Worm (Caenorhabditis elegans) whole organism, L4 larva: ENCODE data around the gene C30G12.1.

ENCODE experiments used
- T20F7.1 ChIP-seq: fragments of 200-800 bp; sonication (Bioruptor generic); optimal IDR thresholded peaks from 2 replicates; lab custom pipeline; 2018; ENCODE audit warnings: mild to moderate bottlenecking, missing genetic modification characterization, missing compliant biosample characterization
- ceh-28 ChIP-seq: fragments of 150-350 bp; optimal IDR thresholded peaks from 2 replicates; lab custom pipeline; 2014; ENCODE audit warnings: missing biosample characterization, missing genetic modification reagents, missing genetic modification characterization
- ceh-82 ChIP-seq: sonication (generic microtip); optimal IDR thresholded peaks from 2 replicates; lab custom pipeline; 2017; ENCODE audit warnings: missing biosample characterization, missing genetic modification characterization
- cey-2 ChIP-seq: sonication (generic microtip); optimal IDR thresholded peaks from 3 replicates; lab custom pipeline; 2017; ENCODE audit warnings: missing genetic modification characterization, mild to moderate bottlenecking, missing compliant biosample characterization, antibody characterized with exemption, borderline replicate concordance; ENCODE audit not compliant: insufficient read depth
- dve-1 ChIP-seq: sonication (generic microtip); optimal IDR thresholded peaks from 2 replicates; lab custom pipeline; 2017; ENCODE audit warnings: antibody characterized with exemption, mild to moderate bottlenecking, missing genetic modification characterization, missing compliant biosample characterization; ENCODE audit not compliant: insufficient read depth
- fkh-10 ChIP-seq: fragments of 150-350 bp; optimal IDR thresholded peaks from 2 replicates; lab custom pipeline; 2014; ENCODE audit warnings: missing biosample characterization, missing genetic modification reagents, missing genetic modification characterization
- lsy-2 ChIP-seq, 2 experiments: fragments of 150-350 bp in 1 of 2; sonication (generic microtip) in 1 of 2; optimal IDR thresholded peaks; 2 replicates each; lab custom pipeline; 2014 to 2017; ENCODE audit warnings: missing biosample characterization in 2 of 2, missing genetic modification characterization in 2 of 2
- madf-9 ChIP-seq: fragments of 200-800 bp; sonication (Bioruptor generic); conservative IDR thresholded peaks from 2 replicates; pipeline ENCODE4 v1.3.6; 2022; ENCODE audit warnings: missing genetic modification reagents, missing genetic modification characterization, missing compliant biosample characterization
- mxl-3 ChIP-seq: fragments of 200-800 bp; sonication (Bioruptor generic); optimal IDR thresholded peaks from 2 replicates; lab custom pipeline; 2018; ENCODE audit warnings: mild to moderate bottlenecking, missing genetic modification characterization, missing compliant biosample characterization
- nhr-6 ChIP-seq: fragments of 150-350 bp; optimal IDR thresholded peaks from 2 replicates; lab custom pipeline; 2014; ENCODE audit warnings: missing biosample characterization, missing genetic modification characterization
- nhr-77 ChIP-seq: fragments of 150-350 bp; optimal IDR thresholded peaks from 2 replicates; lab custom pipeline; 2014; ENCODE audit warnings: missing biosample characterization, missing genetic modification characterization
- pqm-1 ChIP-seq: sonication (generic microtip); optimal IDR thresholded peaks from 2 replicates; lab custom pipeline; 2017; ENCODE audit warnings: missing biosample characterization, missing genetic modification characterization
- saeg-2 ChIP-seq: fragments of 200-800 bp; sonication (Bioruptor generic); IDR thresholded peaks from 2 replicates; pipeline ENCODE4 v1.3.6; 2022; ENCODE audit warnings: missing genetic modification reagents, missing genetic modification characterization, missing compliant biosample characterization
- ztf-11 ChIP-seq: fragments of 150-350 bp; optimal IDR thresholded peaks from 2 replicates; lab custom pipeline; 2014; ENCODE audit warnings: missing biosample characterization, missing genetic modification characterization

DNA sequence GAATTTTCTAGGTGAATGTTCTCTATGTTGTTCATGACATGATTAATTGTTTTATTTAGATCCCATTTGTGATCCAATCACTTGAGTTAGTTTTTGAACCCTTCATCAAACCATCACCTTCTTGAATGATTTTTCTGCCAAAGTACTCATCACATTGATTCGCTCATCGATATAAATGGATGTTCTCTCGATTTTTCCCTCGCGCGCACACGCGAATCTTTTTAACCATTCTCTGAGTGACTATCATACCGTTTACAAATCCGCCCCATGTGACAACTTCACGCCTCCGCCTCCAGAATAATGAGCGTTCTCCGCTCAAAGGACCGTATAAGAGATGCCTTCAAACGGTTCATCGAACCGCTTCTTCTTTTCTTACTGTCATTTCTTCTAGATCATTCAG lies 43.7 kb downstream of the C30G12.1 start:
- TF ChIP-seq cey-2 (no peak), dve-1 (no peak), nhr-6 (no peak), ceh-28 (tag; lab: Kevin White, UChicago) (no peak), ztf-11 (tag; lab: Kevin White, UChicago) (no peak), madf-9 (GFP tag; lab: Robert Waterston, UW) (no peak), fkh-10 (no peak), ceh-82 (tag; lab: Kevin White, UChicago) (no peak), pqm-1 (no peak), saeg-2 (GFP tag; lab: Robert Waterston, UW) (no peak), T20F7.1 (GFP tag; lab: Kevin White, UChicago) (no peak), mxl-3 (GFP tag; lab: Kevin White, UChicago) (peak; percentile 62), lsy-2 (tag; optimal IDR thresholded peaks at IDR 0.05; lab: Kevin White, UChicago) (no peak), nhr-77 (tag; lab: Kevin White, UChicago) (no peak)
